Worm (Caenorhabditis elegans) whole organism, L1 larva: Measurements from ENCODE around the gene fip-1.

Experiments
- C34B4.2 ChIP-seq: sonication (generic microtip); optimal IDR thresholded peaks from 2 replicates; lab custom pipeline; 2017; ENCODE audit warnings: mild to moderate bottlenecking, missing genetic modification characterization, missing compliant biosample characterization
- F16B12.6 ChIP-seq: fragments of 150-350 bp; optimal IDR thresholded peaks from 2 replicates; lab custom pipeline; 2014; ENCODE audit warnings: missing biosample characterization, missing genetic modification characterization
- Y116A8C.19 ChIP-seq: sonication (generic microtip); optimal IDR thresholded peaks from 2 replicates; lab custom pipeline; 2016; ENCODE audit warnings: missing compliant biosample characterization, missing genetic modification characterization, borderline replicate concordance
- alr-1 ChIP-seq: fragments of 200-800 bp; sonication (Bioruptor generic); optimal IDR thresholded peaks from 2 replicates; lab custom pipeline; 2018; ENCODE audit warnings: borderline replicate concordance, mild to moderate bottlenecking, missing genetic modification characterization, missing compliant biosample characterization
- aly-2 ChIP-seq: fragments of 150-350 bp; optimal IDR thresholded peaks from 2 replicates; lab custom pipeline; 2014; ENCODE audit warnings: missing biosample characterization, missing genetic modification characterization
- ama-1 ChIP-seq: fragments of 150-350 bp; optimal IDR thresholded peaks from 2 replicates; lab custom pipeline; 2014
- ceh-8 ChIP-seq: fragments of 200-800 bp; sonication (Bioruptor generic); optimal IDR thresholded peaks from 2 replicates; lab custom pipeline; 2018; ENCODE audit warnings: mild to moderate bottlenecking, missing genetic modification characterization, moderate library complexity, missing compliant biosample characterization
- ceh-88 ChIP-seq: fragments of 200-800 bp; sonication (Bioruptor generic); IDR thresholded peaks from 2 replicates; pipeline ENCODE4 v1.3.6; 2022; ENCODE audit warnings: missing genetic modification characterization, missing compliant biosample characterization
- efl-1 ChIP-seq, 4 experiments: fragments of 150-350 bp; optimal IDR thresholded peaks in 3 of 4; peaks in 1 of 4; 1 replicate in 1 of 4; 2 replicates in 3 of 4; lab custom pipeline; 2014; ENCODE audit warnings: missing biosample characterization in 2 of 4, missing genetic modification characterization in 2 of 4, missing genetic modification reagents in 2 of 4
- egl-27 ChIP-seq, 2 experiments: fragments of 150-350 bp in 1 of 2; sonication (generic microtip); optimal IDR thresholded peaks; 3 replicates each; lab custom pipeline; 2017 to 2018; ENCODE audit warnings: missing biosample characterization in 2 of 2, missing genetic modification characterization in 2 of 2, missing genetic modification reagents in 2 of 2
- elt-2 ChIP-seq: sonication (generic microtip); optimal IDR thresholded peaks from 2 replicates; lab custom pipeline; 2016; ENCODE audit warnings: missing genetic modification characterization, mild to moderate bottlenecking, inconsistent platforms, missing compliant biosample characterization, missing genetic modification reagents
- ets-5 ChIP-seq: fragments of 200-800 bp; sonication (Bioruptor generic); IDR thresholded peaks from 2 replicates; pipeline ENCODE4 v1.3.6; 2022; ENCODE audit warnings: missing genetic modification characterization, missing compliant biosample characterization
- fos-1 ChIP-seq: fragments of 150-350 bp; optimal IDR thresholded peaks from 2 replicates; lab custom pipeline; 2014; ENCODE audit warnings: missing biosample characterization, missing genetic modification characterization
- grh-1 ChIP-seq: fragments of 200-800 bp; sonication (Bioruptor generic); IDR thresholded peaks from 2 replicates; pipeline ENCODE4 v1.3.6; 2022; ENCODE audit warnings: missing genetic modification reagents, missing genetic modification characterization, missing compliant biosample characterization
- hlh-17 ChIP-seq: fragments of 200-800 bp; sonication (Bioruptor generic); optimal IDR thresholded peaks from 2 replicates; lab custom pipeline; 2018; ENCODE audit warnings: missing genetic modification characterization, mild to moderate bottlenecking, missing compliant biosample characterization, moderate library complexity, borderline replicate concordance
- hpl-2 ChIP-seq: fragments of 150-350 bp; optimal IDR thresholded peaks from 2 replicates; lab custom pipeline; 2014; ENCODE audit warnings: missing biosample characterization, missing genetic modification reagents, missing genetic modification characterization
- irx-1 ChIP-seq: sonication (generic microtip); optimal IDR thresholded peaks from 2 replicates; lab custom pipeline; 2016; ENCODE audit warnings: missing genetic modification characterization, missing compliant biosample characterization
- lin-13 ChIP-seq: fragments of 150-350 bp; optimal IDR thresholded peaks from 2 replicates; lab custom pipeline; 2014; ENCODE audit warnings: missing biosample characterization, missing genetic modification reagents, missing genetic modification characterization
- lin-35 ChIP-seq, 2 experiments: fragments of 150-350 bp; optimal IDR thresholded peaks; 2 replicates each; lab custom pipeline; 2014; ENCODE audit warnings: missing biosample characterization in 2 of 2, missing genetic modification characterization in 2 of 2, missing genetic modification reagents in 2 of 2
- lin-39 ChIP-seq: fragments of 150-350 bp; optimal IDR thresholded peaks from 2 replicates; lab custom pipeline; 2014; ENCODE audit warnings: missing biosample characterization, missing genetic modification reagents, missing genetic modification characterization
- lir-3 ChIP-seq: sonication (generic microtip); optimal IDR thresholded peaks from 2 replicates; lab custom pipeline; 2016; ENCODE audit warnings: mild to moderate bottlenecking, missing genetic modification characterization, moderate library complexity, missing compliant biosample characterization; ENCODE audit not compliant: poor library complexity
- mab-9 ChIP-seq: fragments of 200-800 bp; sonication (Bioruptor generic); IDR thresholded peaks from 2 replicates; pipeline ENCODE4 v1.3.6; 2022; ENCODE audit warnings: missing genetic modification reagents, missing genetic modification characterization, missing compliant biosample characterization
- mef-2 ChIP-seq: fragments of 150-350 bp; optimal IDR thresholded peaks from 2 replicates; lab custom pipeline; 2014; ENCODE audit warnings: missing biosample characterization, missing genetic modification characterization
- nhr-11 ChIP-seq: fragments of 150-350 bp; optimal IDR thresholded peaks from 2 replicates; lab custom pipeline; 2014; ENCODE audit warnings: missing biosample characterization, missing genetic modification characterization
- nhr-12 ChIP-seq: sonication (generic microtip); optimal IDR thresholded peaks from 2 replicates; lab custom pipeline; 2017; ENCODE audit warnings: missing biosample characterization, missing genetic modification characterization
- nhr-19 ChIP-seq: fragments of 200-800 bp; sonication (Bioruptor generic); conservative IDR thresholded peaks from 2 replicates; pipeline ENCODE4 v1.3.6; 2022; ENCODE audit warnings: missing genetic modification characterization, missing compliant biosample characterization
- nhr-20 ChIP-seq: sonication (generic microtip); optimal IDR thresholded peaks from 2 replicates; lab custom pipeline; 2016; ENCODE audit warnings: mild to moderate bottlenecking, missing genetic modification characterization, missing compliant biosample characterization
- nhr-71 ChIP-seq: sonication (generic microtip); optimal IDR thresholded peaks from 2 replicates; lab custom pipeline; 2016; ENCODE audit warnings: mild to moderate bottlenecking, missing genetic modification characterization, moderate library complexity, missing compliant biosample characterization
- nhr-84 ChIP-seq: sonication (generic microtip); optimal IDR thresholded peaks from 2 replicates; lab custom pipeline; 2017; ENCODE audit warnings: missing biosample characterization, missing genetic modification characterization
- nhr-85 ChIP-seq: sonication (generic microtip); peaks from one replicate; lab custom pipeline; 2016; ENCODE audit warnings: missing genetic modification characterization, inconsistent platforms, missing compliant biosample characterization
- pag-3 ChIP-seq: sonication (generic microtip); optimal IDR thresholded peaks from 2 replicates; lab custom pipeline; 2017; ENCODE audit warnings: missing genetic modification characterization, mild to moderate bottlenecking, missing compliant biosample characterization, antibody characterized with exemption, borderline replicate concordance; ENCODE audit not compliant: insufficient read depth
- pax-3 ChIP-seq: fragments of 200-800 bp; sonication (Bioruptor generic); optimal IDR thresholded peaks from 2 replicates; lab custom pipeline; 2018; ENCODE audit warnings: mild to moderate bottlenecking, missing genetic modification characterization, moderate library complexity, missing compliant biosample characterization
- pqm-1 ChIP-seq: sonication (generic microtip); optimal IDR thresholded peaks from 3 replicates; lab custom pipeline; 2017; ENCODE audit warnings: missing biosample characterization, missing genetic modification characterization
- snpc-4 ChIP-seq: fragments of 150-350 bp; optimal IDR thresholded peaks from 2 replicates; lab custom pipeline; 2014; ENCODE audit warnings: missing biosample characterization, missing genetic modification characterization
- snu-23 ChIP-seq: sonication (generic microtip); optimal IDR thresholded peaks from 2 replicates; lab custom pipeline; 2016; ENCODE audit warnings: missing genetic modification characterization, missing compliant biosample characterization
- sox-4 ChIP-seq: sonication (generic microtip); optimal IDR thresholded peaks from 2 replicates; lab custom pipeline; 2016; ENCODE audit warnings: missing genetic modification characterization, missing compliant biosample characterization
- sptf-1 ChIP-seq: fragments of 150-350 bp; optimal IDR thresholded peaks from 2 replicates; lab custom pipeline; 2014; ENCODE audit warnings: missing biosample characterization, missing genetic modification characterization
- sup-37 ChIP-seq: fragments of 200-800 bp; sonication (Bioruptor generic); optimal IDR thresholded peaks from 2 replicates; lab custom pipeline; 2018; ENCODE audit warnings: mild to moderate bottlenecking, missing genetic modification characterization, missing compliant biosample characterization
- swsn-7 ChIP-seq: sonication (generic microtip); optimal IDR thresholded peaks from 2 replicates; lab custom pipeline; 2016; ENCODE audit warnings: missing genetic modification characterization, missing compliant biosample characterization
- unc-130 ChIP-seq: fragments of 150-350 bp; optimal IDR thresholded peaks from 2 replicates; lab custom pipeline; 2017; ENCODE audit warnings: missing biosample characterization, missing genetic modification characterization, inconsistent platforms
- unc-30 ChIP-seq: sonication (generic microtip); optimal IDR thresholded peaks from 2 replicates; lab custom pipeline; 2017; ENCODE audit warnings: missing biosample characterization, missing genetic modification characterization
- unc-62 ChIP-seq: fragments of 150-350 bp; optimal IDR thresholded peaks from 2 replicates; lab custom pipeline; 2014; ENCODE audit warnings: missing biosample characterization, missing genetic modification reagents, missing genetic modification characterization
- unc-98 ChIP-seq: fragments of 200-800 bp; sonication (Bioruptor generic); IDR thresholded peaks from 2 replicates; pipeline ENCODE4 v1.3.6; 2022; ENCODE audit warnings: missing genetic modification characterization, missing compliant biosample characterization
- vab-15 ChIP-seq: sonication (generic microtip); optimal IDR thresholded peaks from 2 replicates; lab custom pipeline; 2017; ENCODE audit warnings: missing genotype, mild to moderate bottlenecking, missing genetic modification characterization, missing compliant biosample characterization
- zip-4 ChIP-seq: fragments of 200-800 bp; sonication (Bioruptor generic); optimal IDR thresholded peaks from 2 replicates; lab custom pipeline; 2018; ENCODE audit warnings: mild to moderate bottlenecking, missing genetic modification characterization, moderate library complexity, missing compliant biosample characterization
- ztf-11 ChIP-seq, 2 experiments: sonication (generic microtip); optimal IDR thresholded peaks; 2 replicates each; lab custom pipeline; 2016 to 2017; ENCODE audit warnings: missing genetic modification characterization in 2 of 2, missing biosample characterization in 1 of 2, missing compliant biosample characterization in 1 of 2

Gene fip-1

ce11 chrIII:8609683-8610082, 29.9 kb upstream of the fip-1 start, which contains the start of gene C06E1.9:
TSS of gene C06E1.9 (minus strand) at chrIII:8609783.
- TF ChIP-seq zip-4 (GFP tag; lab: Kevin White, UChicago) = no peak
- TF ChIP-seq mef-2 (tag; lab: Kevin White, UChicago) = no peak
- TF ChIP-seq egl-27 (tag; optimal IDR thresholded peaks at IDR 0.05; lab: Kevin White, UChicago) = no peak
- no peak for TF ChIP-seq ets-5 (GFP tag; lab: Robert Waterston, UW)
- TF ChIP-seq pag-3 (tag; lab: Kevin White, UChicago) = no peak
- no peak for TF ChIP-seq Y116A8C.19
- no peak for TF ChIP-seq unc-130
- no peak for TF ChIP-seq nhr-84
- no peak for TF ChIP-seq hpl-2 (GFP tag; lab: Kevin White, UChicago)
- TF ChIP-seq elt-2 (tag; lab: Kevin White, UChicago) = no peak
- TF ChIP-seq C34B4.2 = no peak

- TF ChIP-seq zip-4 (GFP tag; lab: Kevin White, UChicago) = no peak
- no peak for TF ChIP-seq lin-13
- TF ChIP-seq C34B4.2 = no peak
- no peak for TF ChIP-seq efl-1 (optimal IDR thresholded peaks at IDR 0.05; lab: Kevin White, UChicago)
- TF ChIP-seq efl-1 (GFP tag; optimal IDR thresholded peaks at IDR 0.05 in 1 of 2; lab: Kevin White, UChicago) = peak in 1 of 2 experiments; percentile 23
- TF ChIP-seq ztf-11 (tag; optimal IDR thresholded peaks at IDR 0.05; lab: Kevin White, UChicago) = no peak
- TF ChIP-seq aly-2 (tag; lab: Kevin White, UChicago) = no peak
- no peak for TF ChIP-seq unc-98 (GFP tag; lab: Robert Waterston, UW)
- no peak for TF ChIP-seq lin-39 (tag; lab: Kevin White, UChicago)
- no peak for TF ChIP-seq fos-1 (tag; lab: Kevin White, UChicago)
These were observed 28.3 kb upstream of the fip-1 start for ce11 chrIII:8611282-8611681.

- TF ChIP-seq grh-1 (GFP tag; lab: Robert Waterston, UW) = no peak
- no peak for TF ChIP-seq hlh-17
- TF ChIP-seq vab-15 = no peak
- TF ChIP-seq efl-1 (optimal IDR thresholded peaks at IDR 0.05; lab: Kevin White, UChicago) = no peak
- no peak for TF ChIP-seq efl-1 (GFP tag; optimal IDR thresholded peaks at IDR 0.05 in 1 of 2; lab: Kevin White, UChicago)
- TF ChIP-seq hpl-2 (GFP tag; lab: Kevin White, UChicago) = no peak
- no peak for TF ChIP-seq nhr-12 (tag; lab: Kevin White, UChicago)
- TF ChIP-seq ceh-88 (GFP tag; lab: Robert Waterston, UW) = no peak
- TF ChIP-seq nhr-71 (tag; lab: Kevin White, UChicago) = no peak
- no peak for TF ChIP-seq unc-30
- no peak for TF ChIP-seq Y116A8C.19
- TF ChIP-seq pqm-1 (tag; lab: Kevin White, UChicago) = no peak
- TF ChIP-seq unc-62 (GFP tag; lab: Kevin White, UChicago) = no peak
- TF ChIP-seq, all 84 proteins: peak for 0
These were observed 26.0 kb upstream of the fip-1 start for ce11 chrIII:8613573-8613972.

- TF ChIP-seq snu-23 (GFP tag; lab: Kevin White, UChicago) = peak; percentile 13
- peak; percentile 89 to 95 for TF ChIP-seq lin-35 (GFP tag; optimal IDR thresholded peaks at IDR 0.05; lab: Kevin White, UChicago)
- TF ChIP-seq ama-1 (lab: Kevin White, UChicago) = no peak
- TF ChIP-seq lin-39 (tag; lab: Kevin White, UChicago) = peak; percentile 11
- peak; percentile 62 to 88 for TF ChIP-seq efl-1 (optimal IDR thresholded peaks at IDR 0.05; lab: Kevin White, UChicago)
- TF ChIP-seq efl-1 (GFP tag; optimal IDR thresholded peaks at IDR 0.05 in 1 of 2; lab: Kevin White, UChicago) = peak; percentile 90 to 99
- TF ChIP-seq nhr-19 (GFP tag; lab: Robert Waterston, UW) = no peak
- TF ChIP-seq alr-1 (tag; lab: Kevin White, UChicago) = no peak
- no peak for TF ChIP-seq sox-4 (tag; lab: Kevin White, UChicago)
- TF ChIP-seq fos-1 (tag; lab: Kevin White, UChicago) = no peak
- no peak for TF ChIP-seq sptf-1 (tag; lab: Kevin White, UChicago)
- no peak for TF ChIP-seq nhr-11
- no peak for TF ChIP-seq nhr-84
- no peak for TF ChIP-seq swsn-7 (tag; lab: Kevin White, UChicago)
- no peak for TF ChIP-seq mab-9 (GFP tag; lab: Robert Waterston, UW)
- no peak for TF ChIP-seq pax-3 (tag; lab: Kevin White, UChicago)
- no peak for TF ChIP-seq lir-3 (tag; lab: Kevin White, UChicago)
- TF ChIP-seq snpc-4 (tag; lab: Kevin White, UChicago) = no peak
- no peak for TF ChIP-seq ceh-8 (GFP tag; lab: Kevin White, UChicago)
- peak; percentile 22 for TF ChIP-seq F16B12.6 (tag; lab: Kevin White, UChicago)
- no peak for TF ChIP-seq irx-1 (tag; lab: Kevin White, UChicago)
- TF ChIP-seq sup-37 (GFP tag; lab: Kevin White, UChicago) = no peak
- no peak for TF ChIP-seq lin-13
- TF ChIP-seq nhr-20 (tag; lab: Kevin White, UChicago) = no peak
- TF ChIP-seq grh-1 (GFP tag; lab: Robert Waterston, UW) = no peak
- no peak for TF ChIP-seq ceh-88 (GFP tag; lab: Robert Waterston, UW)
- TF ChIP-seq nhr-85 (tag; lab: Kevin White, UChicago) = no peak
- no peak for TF ChIP-seq unc-30
These were observed 25.1 kb upstream of the fip-1 start, which contains the start of gene rha-2 for ce11 chrIII:8614490-8614889. TSS of gene rha-2 (minus strand) at chrIII:8614569.
